Worm (Caenorhabditis elegans) whole organism, midembryonic: Measurements from ENCODE around the gene C33G3.5.

Source experiments
- T22C8.4 ChIP-seq: fragments of 200-800 bp; sonication (Bioruptor generic); IDR thresholded peaks from 2 replicates; pipeline ENCODE4 v1.3.6; 2022; ENCODE audit warnings: missing genetic modification characterization, missing compliant biosample characterization
- cog-1 ChIP-seq: sonication (generic microtip); optimal IDR thresholded peaks from 2 replicates; lab custom pipeline; 2016; ENCODE audit warnings: missing genetic modification characterization, missing compliant biosample characterization
- flt-1 ChIP-seq: fragments of 200-800 bp; sonication (Bioruptor generic); IDR thresholded peaks from 2 replicates; pipeline ENCODE4 v1.3.6; 2022; ENCODE audit warnings: missing genetic modification characterization, missing compliant biosample characterization
- klf-2 ChIP-seq: fragments of 200-800 bp; sonication (Bioruptor generic); conservative IDR thresholded peaks from 2 replicates; pipeline ENCODE4 v1.3.6; 2022; ENCODE audit warnings: missing genetic modification reagents, missing genetic modification characterization, missing compliant biosample characterization
- med-1 ChIP-seq: sonication (generic microtip); optimal IDR thresholded peaks from 2 replicates; lab custom pipeline; 2017; ENCODE audit warnings: missing genetic modification characterization, mild to moderate bottlenecking, missing compliant biosample characterization, antibody characterized with exemption, missing genetic modification reagents; ENCODE audit not compliant: insufficient read depth
- ref-1 ChIP-seq: fragments of 200-800 bp; sonication (Bioruptor generic); conservative IDR thresholded peaks from 2 replicates; pipeline ENCODE4 v1.3.6; 2022; ENCODE audit warnings: missing genetic modification reagents, missing genetic modification characterization, missing compliant biosample characterization
- tab-1 ChIP-seq: fragments of 200-800 bp; sonication (Bioruptor generic); IDR thresholded peaks from 2 replicates; pipeline ENCODE4 v1.3.6; 2022; ENCODE audit warnings: missing genetic modification characterization, missing compliant biosample characterization
- ztf-23 ChIP-seq: fragments of 200-800 bp; sonication (Bioruptor generic); IDR thresholded peaks from 2 replicates; pipeline ENCODE4 v1.3.6; 2022; ENCODE audit warnings: missing genetic modification reagents, missing genetic modification characterization, missing compliant biosample characterization
- ztf-29 ChIP-seq: fragments of 200-800 bp; sonication (Bioruptor generic); IDR thresholded peaks from 2 replicates; pipeline ENCODE4 v1.3.6; 2022; ENCODE audit warnings: missing genetic modification reagents, missing genetic modification characterization, missing compliant biosample characterization

DNA sequence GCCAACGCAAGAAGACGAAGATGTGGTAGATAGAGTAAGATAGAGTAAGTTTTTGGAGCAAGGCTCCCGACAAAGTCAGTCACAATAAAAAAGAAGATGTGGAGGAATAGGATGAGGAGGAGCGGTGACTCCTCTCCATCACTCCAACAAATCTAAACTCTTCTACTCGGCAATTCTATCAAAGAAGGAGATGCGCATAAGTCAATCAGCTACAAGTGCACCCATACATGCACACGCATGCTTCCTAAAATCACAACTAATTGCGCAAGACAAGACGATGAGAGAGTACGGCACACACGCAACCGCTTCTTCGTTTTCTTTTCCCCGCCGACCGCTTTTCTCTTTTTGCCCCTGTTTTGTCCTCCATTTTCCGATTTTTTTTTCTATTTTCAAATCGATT lies 30.9 kb downstream of the C33G3.5 start:
- TF ChIP-seq ztf-23, result no peak
- no peak for TF ChIP-seq T22C8.4 (GFP tag; lab: Robert Waterston, UW)
- no peak for TF ChIP-seq tab-1
- TF ChIP-seq klf-2 (GFP tag; lab: Robert Waterston, UW), result no peak
- no peak for TF ChIP-seq ref-1 (GFP tag; lab: Robert Waterston, UW)
- TF ChIP-seq cog-1, result no peak
- TF ChIP-seq flt-1, result no peak
- no peak for TF ChIP-seq ztf-29 (GFP tag; lab: Robert Waterston, UW)
- no peak for TF ChIP-seq med-1
